Worm (Caenorhabditis elegans): ENCODE results near the gene cdk-4.

ce11 chrX:13544544-13545021 is 25.9 kb upstream of the cdk-4 start:
- TF ChIP-seq ceh-48 (tag; optimal IDR thresholded peaks at IDR 0.05) (no peak), pqm-1 (tag; optimal IDR thresholded peaks at IDR 0.05) (no peak)

Data from whole organism, late embryonic.